Worm (Caenorhabditis elegans) whole organism, L4 larva: ENCODE data around the gene tbx-32.
"Not testable (repeated sequence)": the region's sequence is repeated elsewhere in the genome, so short reads cannot be mapped to it uniquely, and the experiment has no call there.

ENCODE experiments used
- Y48G9A.11 ChIP-seq: fragments of 200-800 bp; sonication (Bioruptor generic); IDR thresholded peaks from 2 replicates; pipeline ENCODE4 v1.3.6; 2022; ENCODE audit warnings: missing genetic modification reagents, missing genetic modification characterization, missing compliant biosample characterization
- ZK337.2 ChIP-seq: fragments of 200-800 bp; sonication (Bioruptor generic); IDR thresholded peaks from 2 replicates; pipeline ENCODE4 v1.3.6; 2022; ENCODE audit warnings: missing genetic modification reagents, missing genetic modification characterization, missing compliant biosample characterization
- ZK546.5 ChIP-seq, 2 experiments: sonication (generic microtip); optimal IDR thresholded peaks; 2 replicates each; lab custom pipeline; 2017; ENCODE audit warnings: missing biosample characterization in 2 of 2, missing genetic modification characterization in 2 of 2
- aha-1 ChIP-seq: fragments of 150-350 bp; peaks from one replicate; lab custom pipeline; 2014; ENCODE audit warnings: missing biosample characterization, missing genetic modification characterization
- arid-1 ChIP-seq: fragments of 200-800 bp; sonication (Bioruptor generic); conservative IDR thresholded peaks from 2 replicates; pipeline ENCODE4 v1.3.6; 2022; ENCODE audit warnings: missing genetic modification reagents, missing genetic modification characterization, missing compliant biosample characterization
- ceh-28 ChIP-seq: fragments of 150-350 bp; optimal IDR thresholded peaks from 2 replicates; lab custom pipeline; 2014; ENCODE audit warnings: missing biosample characterization, missing genetic modification reagents, missing genetic modification characterization
- ceh-32 ChIP-seq: sonication (generic microtip); optimal IDR thresholded peaks from 2 replicates; lab custom pipeline; 2016; ENCODE audit warnings: mild to moderate bottlenecking, missing genetic modification characterization, missing compliant biosample characterization; ENCODE audit not compliant: poor library complexity
- ceh-44 ChIP-seq: fragments of 200-800 bp; sonication (Bioruptor generic); IDR thresholded peaks from 2 replicates; pipeline ENCODE4 v1.3.6; 2022; ENCODE audit warnings: missing genetic modification reagents, missing genetic modification characterization, missing compliant biosample characterization
- ctbp-1 ChIP-seq: fragments of 200-800 bp; sonication (Bioruptor generic); IDR thresholded peaks from 2 replicates; pipeline ENCODE4 v1.3.6; 2022; ENCODE audit warnings: missing genetic modification reagents, missing genetic modification characterization, missing compliant biosample characterization
- daf-12 ChIP-seq: fragments of 150-350 bp; optimal IDR thresholded peaks from 2 replicates; lab custom pipeline; 2014; ENCODE audit warnings: missing biosample characterization, missing genetic modification reagents, missing genetic modification characterization
- daf-19 ChIP-seq: fragments of 200-800 bp; sonication (Bioruptor generic); conservative IDR thresholded peaks from 2 replicates; pipeline ENCODE4 v1.3.6; 2022; ENCODE audit warnings: missing genetic modification characterization, missing compliant biosample characterization
- dve-1 ChIP-seq: sonication (generic microtip); optimal IDR thresholded peaks from 2 replicates; lab custom pipeline; 2017; ENCODE audit warnings: antibody characterized with exemption, mild to moderate bottlenecking, missing genetic modification characterization, missing compliant biosample characterization; ENCODE audit not compliant: insufficient read depth
- egl-27 ChIP-seq: sonication (generic microtip); optimal IDR thresholded peaks from 3 replicates; lab custom pipeline; 2017; ENCODE audit warnings: missing biosample characterization, missing genetic modification reagents, missing genetic modification characterization
- egl-43 ChIP-seq: fragments of 200-800 bp; sonication (Bioruptor generic); IDR thresholded peaks from 2 replicates; pipeline ENCODE4 v1.3.6; 2022; ENCODE audit warnings: missing genetic modification reagents, missing genetic modification characterization, missing compliant biosample characterization
- fkh-10 ChIP-seq: fragments of 150-350 bp; optimal IDR thresholded peaks from 2 replicates; lab custom pipeline; 2014; ENCODE audit warnings: missing biosample characterization, missing genetic modification reagents, missing genetic modification characterization
- lin-15B ChIP-seq: fragments of 150-350 bp; sonication (generic microtip); optimal IDR thresholded peaks from 3 replicates; lab custom pipeline; 2014; ENCODE audit warnings: missing biosample characterization, missing genetic modification characterization
- lir-3 ChIP-seq: sonication (generic microtip); optimal IDR thresholded peaks from 2 replicates; lab custom pipeline; 2016; ENCODE audit warnings: mild to moderate bottlenecking, missing genetic modification characterization, missing compliant biosample characterization
- lsy-2 ChIP-seq, 2 experiments: fragments of 150-350 bp in 1 of 2; sonication (generic microtip) in 1 of 2; optimal IDR thresholded peaks; 2 replicates each; lab custom pipeline; 2014 to 2017; ENCODE audit warnings: missing biosample characterization in 2 of 2, missing genetic modification characterization in 2 of 2
- madf-5 ChIP-seq, 2 experiments: fragments of 200-800 bp; sonication (Bioruptor generic); IDR thresholded peaks; 2 replicates each; pipeline ENCODE4 v1.3.6; 2022; ENCODE audit warnings: missing compliant biosample characterization in 2 of 2, missing genetic modification characterization in 2 of 2
- mep-1 ChIP-seq: fragments of 150-350 bp; sonication (generic microtip); optimal IDR thresholded peaks from 3 replicates; lab custom pipeline; 2014; ENCODE audit warnings: missing biosample characterization, missing genetic modification characterization
- nhr-10 ChIP-seq: fragments of 150-350 bp; optimal IDR thresholded peaks from 2 replicates; lab custom pipeline; 2014; ENCODE audit warnings: missing biosample characterization, missing genetic modification characterization
- nhr-102 ChIP-seq: sonication (generic microtip); optimal IDR thresholded peaks from 2 replicates; lab custom pipeline; 2016; ENCODE audit warnings: mild to moderate bottlenecking, missing genetic modification characterization, moderate library complexity, missing compliant biosample characterization
- nhr-41 ChIP-seq: fragments of 200-800 bp; sonication (Bioruptor generic); IDR thresholded peaks from 2 replicates; pipeline ENCODE4 v1.3.6; 2022; ENCODE audit warnings: missing genetic modification reagents, missing genetic modification characterization, missing compliant biosample characterization
- rbr-2 ChIP-seq: sonication (generic microtip); optimal IDR thresholded peaks from 2 replicates; lab custom pipeline; 2016; ENCODE audit warnings: missing genotype, missing genetic modification characterization, missing compliant biosample characterization
- set-16 ChIP-seq: fragments of 200-800 bp; sonication (Bioruptor generic); IDR thresholded peaks from 2 replicates; pipeline ENCODE4 v1.3.6; 2022; ENCODE audit warnings: missing genetic modification reagents, missing genetic modification characterization, missing compliant biosample characterization
- skn-1 ChIP-seq: fragments of 150-350 bp; optimal IDR thresholded peaks from 2 replicates; lab custom pipeline; 2014; ENCODE audit warnings: missing biosample characterization, missing genetic modification characterization
- tra-1 ChIP-seq: fragments of 200-800 bp; sonication (Bioruptor generic); IDR thresholded peaks from 2 replicates; pipeline ENCODE4 v1.3.6; 2022; ENCODE audit warnings: missing genetic modification reagents, missing genetic modification characterization, missing compliant biosample characterization
- unc-39 ChIP-seq: sonication (generic microtip); optimal IDR thresholded peaks from 2 replicates; lab custom pipeline; 2017; ENCODE audit warnings: missing biosample characterization, missing genetic modification characterization
- zag-1 ChIP-seq: fragments of 150-350 bp; optimal IDR thresholded peaks from 2 replicates; lab custom pipeline; 2014; ENCODE audit warnings: missing biosample characterization, missing genetic modification characterization
- zip-11 ChIP-seq: fragments of 200-800 bp; sonication (Bioruptor generic); IDR thresholded peaks from 2 replicates; pipeline ENCODE4 v1.3.6; 2022; ENCODE audit warnings: missing genetic modification characterization, missing compliant biosample characterization
- zip-2 ChIP-seq: fragments of 150-350 bp; optimal IDR thresholded peaks from 2 replicates; lab custom pipeline; 2014; ENCODE audit warnings: missing biosample characterization, missing genetic modification characterization
- ztf-7 ChIP-seq: fragments of 150-350 bp; optimal IDR thresholded peaks from 2 replicates; lab custom pipeline; 2014; ENCODE audit warnings: missing biosample characterization, missing genetic modification characterization

Gene tbx-32

DNA sequence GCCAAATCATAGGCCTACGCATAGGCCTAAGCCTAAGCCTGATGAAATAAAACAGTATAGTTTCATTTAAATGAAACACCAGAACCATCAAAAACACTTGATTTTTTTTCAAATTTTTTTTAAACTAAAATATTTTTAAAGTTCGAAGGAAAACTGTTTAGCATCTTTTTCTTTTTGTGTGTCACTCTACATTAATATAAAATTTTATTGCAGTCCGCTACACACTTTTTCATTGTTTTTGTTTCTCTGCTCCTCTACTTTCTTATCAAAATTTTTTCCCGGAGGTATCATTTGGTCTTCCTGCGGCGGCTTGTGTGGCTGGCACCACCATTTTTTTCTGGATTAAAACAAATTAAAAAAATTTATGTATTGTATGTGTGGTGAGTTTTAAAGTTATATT lies 31.8 kb downstream of the tbx-32 start, which contains the start of gene C36C9.11:
Gene C36C9.11, plus strand, starts transcription at position 301 of the 400 bp plus-strand sequence.
- not testable (repeated sequence) for TF ChIP-seq egl-27 (tag; lab: Kevin White, UChicago); ctbp-1 (GFP tag; lab: Robert Waterston, UW); zip-11 (GFP tag; lab: Robert Waterston, UW)
- TF ChIP-seq, all 104 proteins: peak for 0; not testable (repeated sequence) for 104

DNA sequence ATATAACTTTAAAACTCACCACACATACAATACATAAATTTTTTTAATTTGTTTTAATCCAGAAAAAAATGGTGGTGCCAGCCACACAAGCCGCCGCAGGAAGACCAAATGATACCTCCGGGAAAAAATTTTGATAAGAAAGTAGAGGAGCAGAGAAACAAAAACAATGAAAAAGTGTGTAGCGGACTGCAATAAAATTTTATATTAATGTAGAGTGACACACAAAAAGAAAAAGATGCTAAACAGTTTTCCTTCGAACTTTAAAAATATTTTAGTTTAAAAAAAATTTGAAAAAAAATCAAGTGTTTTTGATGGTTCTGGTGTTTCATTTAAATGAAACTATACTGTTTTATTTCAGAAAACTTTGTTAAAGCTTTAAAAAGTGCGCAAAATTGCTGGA lies 34.7 kb downstream of the tbx-32 start, which contains the start of gene C36C9.12:
Gene C36C9.12, minus strand, starts transcription at position 101 of the 400 bp plus-strand sequence.
- TF ChIP-seq lsy-2 (tag; optimal IDR thresholded peaks at IDR 0.05; lab: Kevin White, UChicago); rbr-2 (tag; lab: Kevin White, UChicago); dve-1 (tag; lab: Kevin White, UChicago): not testable (repeated sequence)

ce11 chrX:1690894-1691293 lies 35.6 kb downstream of the tbx-32 start, which contains the start of gene C36C9.6:
Gene C36C9.6, minus strand, starts transcription at chrX:1690994.
- TF ChIP-seq daf-12 (tag; lab: Kevin White, UChicago); nhr-10 (tag; lab: Kevin White, UChicago); nhr-41 (GFP tag; lab: Robert Waterston, UW): not testable (repeated sequence)

- TF ChIP-seq zip-11 (GFP tag; lab: Robert Waterston, UW); mep-1; lin-15B: not testable (repeated sequence)
- TF ChIP-seq, all 104 proteins: peak for 0; not testable (repeated sequence) for 104
These were observed 41.6 kb downstream of the tbx-32 start, which contains the start of gene C36C9.4 for ce11 chrX:1696879-1697278. Gene C36C9.4, minus strand, starts transcription at chrX:1696979.

DNA sequence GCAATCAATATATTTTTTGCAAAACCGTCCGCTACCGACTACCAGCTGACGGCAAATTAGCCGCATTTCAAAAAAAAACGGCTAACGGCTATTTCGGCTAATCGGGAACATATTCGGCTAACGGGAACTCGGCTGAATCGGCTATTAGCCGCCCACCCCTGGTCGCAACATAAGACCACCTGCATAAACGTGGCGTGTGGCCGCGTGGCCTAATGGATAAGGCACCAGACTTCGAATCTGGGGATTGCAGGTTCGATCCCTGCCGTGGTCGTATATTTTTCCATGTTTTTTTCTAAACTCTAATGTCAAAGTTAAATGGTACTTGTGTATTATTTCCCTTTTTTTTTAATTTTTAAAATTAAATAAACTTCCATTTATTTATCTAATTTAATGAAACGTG lies 43.2 kb downstream of the tbx-32 start:
- TF ChIP-seq madf-5 (GFP tag; IDR thresholded peaks at IDR 0.05; lab: Robert Waterston, UW) (no peak), nhr-10 (tag; lab: Kevin White, UChicago) (no peak), lsy-2 (tag; optimal IDR thresholded peaks at IDR 0.05; lab: Kevin White, UChicago) (no peak), zip-2 (no peak), ztf-7 (tag; lab: Kevin White, UChicago) (no peak), ctbp-1 (GFP tag; lab: Robert Waterston, UW) (no peak), ZK337.2 (GFP tag; lab: Robert Waterston, UW) (no peak), arid-1 (GFP tag; lab: Robert Waterston, UW) (no peak), lir-3 (tag; lab: Kevin White, UChicago) (no peak), daf-19 (GFP tag; lab: Robert Waterston, UW) (no peak), lin-15B (no peak), unc-39 (no peak), tra-1 (GFP tag; lab: Robert Waterston, UW) (no peak)

ce11 chrX:1703049-1703448 lies 47.7 kb downstream of the tbx-32 start:
- TF ChIP-seq set-16 (GFP tag; lab: Robert Waterston, UW), result peak; percentile 92
- TF ChIP-seq aha-1, result peak; percentile 44
- no peak for TF ChIP-seq ctbp-1 (GFP tag; lab: Robert Waterston, UW)
- TF ChIP-seq zag-1 (tag; lab: Kevin White, UChicago), result no peak
- no peak for TF ChIP-seq lsy-2 (tag; optimal IDR thresholded peaks at IDR 0.05; lab: Kevin White, UChicago)
- no peak for TF ChIP-seq Y48G9A.11 (GFP tag; lab: Robert Waterston, UW)
- no peak for TF ChIP-seq fkh-10 (GFP tag; lab: Kevin White, UChicago)
- TF ChIP-seq nhr-102 (tag; lab: Kevin White, UChicago), result no peak
- no peak for TF ChIP-seq skn-1 (tag; lab: Kevin White, UChicago)
- TF ChIP-seq ceh-44 (GFP tag; lab: Robert Waterston, UW), result no peak
- no peak for TF ChIP-seq ceh-32 (tag; lab: Kevin White, UChicago)
- peak; percentile 64; the same call in 1 of the 2 replicates for TF ChIP-seq egl-43 (GFP tag; lab: Robert Waterston, UW)
- no peak for TF ChIP-seq ceh-28 (tag; lab: Kevin White, UChicago)
- TF ChIP-seq ZK546.5 (tag; optimal IDR thresholded peaks at IDR 0.05; lab: Kevin White, UChicago), result no peak
- TF ChIP-seq, all 104 proteins: peak for 3
